Worm (Caenorhabditis elegans) whole organism, L3 larva: ENCODE results near the gene ZC504.1.
A peak's percentile ranks its signal among the peaks of the same experiment; 100 is the strongest.

Experiments used
- R02D3.7 ChIP-seq: fragments of 150-350 bp; optimal IDR thresholded peaks from 2 replicates; lab custom pipeline; 2014; ENCODE audit warnings: missing biosample characterization, missing genetic modification characterization
- ZK546.5 ChIP-seq: sonication (generic microtip); optimal IDR thresholded peaks from 2 replicates; lab custom pipeline; 2017; ENCODE audit warnings: missing biosample characterization, missing genetic modification characterization
- aly-2 ChIP-seq: fragments of 150-350 bp; optimal IDR thresholded peaks from 2 replicates; lab custom pipeline; 2014; ENCODE audit warnings: missing biosample characterization, missing genetic modification characterization
- ama-1 ChIP-seq: fragments of 150-350 bp; optimal IDR thresholded peaks from 2 replicates; lab custom pipeline; 2018
- ceh-16 ChIP-seq: sonication (generic microtip); optimal IDR thresholded peaks from 2 replicates; lab custom pipeline; 2017; ENCODE audit warnings: missing biosample characterization, missing genetic modification characterization
- ceh-28 ChIP-seq: fragments of 150-350 bp; optimal IDR thresholded peaks from 2 replicates; lab custom pipeline; 2014; ENCODE audit warnings: missing biosample characterization, missing genetic modification reagents, missing genetic modification characterization
- ceh-82 ChIP-seq: fragments of 150-350 bp; optimal IDR thresholded peaks from 2 replicates; lab custom pipeline; 2014; ENCODE audit warnings: missing biosample characterization, missing genetic modification characterization
- ceh-9 ChIP-seq: sonication (generic microtip); optimal IDR thresholded peaks from 2 replicates; lab custom pipeline; 2018; ENCODE audit warnings: missing biosample characterization, missing genetic modification characterization
- daf-12 ChIP-seq: fragments of 150-350 bp; optimal IDR thresholded peaks from 2 replicates; lab custom pipeline; 2014; ENCODE audit warnings: missing biosample characterization, missing genetic modification reagents, missing genetic modification characterization
- egl-27 ChIP-seq: sonication (generic microtip); optimal IDR thresholded peaks from 4 replicates; lab custom pipeline; 2017; ENCODE audit warnings: missing biosample characterization, missing genetic modification reagents, missing genetic modification characterization
- egl-5 ChIP-seq: fragments of 150-350 bp; optimal IDR thresholded peaks from 2 replicates; lab custom pipeline; 2017; ENCODE audit warnings: missing biosample characterization, missing genetic modification reagents, missing genetic modification characterization, inconsistent platforms
- elt-1 ChIP-seq: fragments of 150-350 bp; optimal IDR thresholded peaks from 2 replicates; lab custom pipeline; 2014; ENCODE audit warnings: missing biosample characterization, missing genetic modification characterization
- elt-2 ChIP-seq: sonication (generic microtip); optimal IDR thresholded peaks from 2 replicates; lab custom pipeline; 2016; ENCODE audit warnings: missing genetic modification reagents, mild to moderate bottlenecking, missing genetic modification characterization, missing compliant biosample characterization
- elt-3 ChIP-seq, 3 experiments: fragments of 150-350 bp in 1 of 3; sonication (generic microtip) in 2 of 3; optimal IDR thresholded peaks; 2 replicates in 2 of 3; 4 replicates in 1 of 3; lab custom pipeline; 2014 to 2017; ENCODE audit warnings: missing biosample characterization in 3 of 3, missing genetic modification characterization in 3 of 3
- eor-1 ChIP-seq, 2 experiments: fragments of 150-350 bp; optimal IDR thresholded peaks; 2 replicates each; lab custom pipeline; 2014 to 2018; ENCODE audit warnings: missing biosample characterization in 2 of 2, missing genetic modification characterization in 2 of 2
- fkh-10 ChIP-seq: sonication (generic microtip); optimal IDR thresholded peaks from 2 replicates; lab custom pipeline; 2017; ENCODE audit warnings: missing biosample characterization, missing genetic modification reagents, missing genetic modification characterization
- fkh-2 ChIP-seq: fragments of 150-350 bp; optimal IDR thresholded peaks from 2 replicates; lab custom pipeline; 2014; ENCODE audit warnings: missing biosample characterization, missing genetic modification reagents, missing genetic modification characterization
- fos-1 ChIP-seq: fragments of 150-350 bp; optimal IDR thresholded peaks from 2 replicates; lab custom pipeline; 2014; ENCODE audit warnings: missing biosample characterization, missing genetic modification characterization
- hmg-11 ChIP-seq: sonication (generic microtip); optimal IDR thresholded peaks from 2 replicates; lab custom pipeline; 2016; ENCODE audit warnings: missing genetic modification characterization, missing compliant biosample characterization
- jun-1 ChIP-seq: fragments of 150-350 bp; optimal IDR thresholded peaks from 2 replicates; lab custom pipeline; 2014; ENCODE audit warnings: missing biosample characterization, missing genetic modification reagents, missing genetic modification characterization
- lin-15B ChIP-seq: fragments of 150-350 bp; optimal IDR thresholded peaks from 2 replicates; lab custom pipeline; 2014; ENCODE audit warnings: missing biosample characterization, missing genetic modification characterization
- lin-39 ChIP-seq: fragments of 150-350 bp; optimal IDR thresholded peaks from 2 replicates; lab custom pipeline; 2018; ENCODE audit warnings: missing biosample characterization, missing genetic modification reagents, missing genetic modification characterization
- lsy-12 ChIP-seq: sonication (generic microtip); optimal IDR thresholded peaks from 2 replicates; lab custom pipeline; 2016; ENCODE audit warnings: mild to moderate bottlenecking, missing genetic modification characterization, missing compliant biosample characterization
- mdl-1 ChIP-seq: fragments of 150-350 bp; optimal IDR thresholded peaks from 2 replicates; lab custom pipeline; 2014; ENCODE audit warnings: missing biosample characterization, missing genetic modification characterization
- mml-1 ChIP-seq: fragments of 150-350 bp; sonication (generic microtip); optimal IDR thresholded peaks from 3 replicates; lab custom pipeline; 2014; ENCODE audit warnings: missing biosample characterization, missing genetic modification characterization
- nfya-1 ChIP-seq: sonication (generic microtip); optimal IDR thresholded peaks from 2 replicates; lab custom pipeline; 2017; ENCODE audit warnings: missing genetic modification characterization, mild to moderate bottlenecking, missing compliant biosample characterization, antibody characterized with exemption, moderate library complexity; ENCODE audit not compliant: insufficient read depth
- nhr-11 ChIP-seq: fragments of 150-350 bp; optimal IDR thresholded peaks from 2 replicates; lab custom pipeline; 2014; ENCODE audit warnings: missing biosample characterization, missing genetic modification characterization
- nhr-12 ChIP-seq: fragments of 150-350 bp; optimal IDR thresholded peaks from 2 replicates; lab custom pipeline; 2014; ENCODE audit warnings: missing biosample characterization, missing genetic modification characterization
- nhr-23 ChIP-seq: fragments of 150-350 bp; optimal IDR thresholded peaks from 2 replicates; lab custom pipeline; 2014; ENCODE audit warnings: missing biosample characterization, missing genetic modification reagents, missing genetic modification characterization
- nhr-237 ChIP-seq: fragments of 150-350 bp; optimal IDR thresholded peaks from 2 replicates; lab custom pipeline; 2014; ENCODE audit warnings: missing biosample characterization, missing genetic modification characterization
- nhr-25 ChIP-seq: sonication (generic microtip); optimal IDR thresholded peaks from 2 replicates; lab custom pipeline; 2017; ENCODE audit warnings: missing biosample characterization, missing genetic modification characterization
- nhr-28 ChIP-seq: fragments of 150-350 bp; optimal IDR thresholded peaks from 2 replicates; lab custom pipeline; 2014; ENCODE audit warnings: missing biosample characterization, missing genetic modification characterization
- nhr-43 ChIP-seq: sonication (generic microtip); optimal IDR thresholded peaks from 2 replicates; lab custom pipeline; 2016; ENCODE audit warnings: mild to moderate bottlenecking, missing genetic modification characterization, missing compliant biosample characterization; ENCODE audit not compliant: poor library complexity, severe bottlenecking
- nhr-67 ChIP-seq: fragments of 150-350 bp; optimal IDR thresholded peaks from 2 replicates; lab custom pipeline; 2014; ENCODE audit warnings: missing biosample characterization, missing genetic modification characterization
- nhr-76 ChIP-seq: fragments of 150-350 bp; sonication (generic microtip); optimal IDR thresholded peaks from 5 replicates; lab custom pipeline; 2014; ENCODE audit warnings: missing biosample characterization, missing genetic modification characterization
- nhr-77 ChIP-seq: fragments of 150-350 bp; optimal IDR thresholded peaks from 2 replicates; lab custom pipeline; 2014; ENCODE audit warnings: missing biosample characterization, missing genetic modification characterization
- pha-4 ChIP-seq: fragments of 150-350 bp; optimal IDR thresholded peaks from 2 replicates; lab custom pipeline; 2014; ENCODE audit warnings: missing biosample characterization, missing genetic modification reagents, missing genetic modification characterization
- pqm-1 ChIP-seq: fragments of 150-350 bp; optimal IDR thresholded peaks from 2 replicates; lab custom pipeline; 2017; ENCODE audit warnings: missing biosample characterization, missing genetic modification characterization, inconsistent platforms
- sea-2 ChIP-seq: fragments of 150-350 bp; sonication (generic microtip); optimal IDR thresholded peaks from 4 replicates; lab custom pipeline; 2014; ENCODE audit warnings: missing biosample characterization, missing genetic modification reagents, missing genetic modification characterization
- skn-1 ChIP-seq: fragments of 150-350 bp; optimal IDR thresholded peaks from 2 replicates; lab custom pipeline; 2014; ENCODE audit warnings: missing biosample characterization, missing genetic modification characterization
- snpc-4 ChIP-seq: fragments of 150-350 bp; optimal IDR thresholded peaks from 2 replicates; lab custom pipeline; 2014; ENCODE audit warnings: missing biosample characterization, missing genetic modification characterization
- tbx-2 ChIP-seq: sonication (generic microtip); optimal IDR thresholded peaks from 2 replicates; lab custom pipeline; 2016; ENCODE audit warnings: mild to moderate bottlenecking, missing genetic modification characterization, missing compliant biosample characterization
- unc-39 ChIP-seq: sonication (generic microtip); optimal IDR thresholded peaks from 4 replicates; lab custom pipeline; 2017; ENCODE audit warnings: missing biosample characterization, missing genetic modification characterization
- unc-62 ChIP-seq: fragments of 150-350 bp; sonication (generic microtip); optimal IDR thresholded peaks from 4 replicates; lab custom pipeline; 2014; ENCODE audit warnings: missing biosample characterization, missing genetic modification reagents, missing genetic modification characterization
- zag-1 ChIP-seq: fragments of 150-350 bp; optimal IDR thresholded peaks from 2 replicates; lab custom pipeline; 2014; ENCODE audit warnings: missing biosample characterization, missing genetic modification characterization
- ztf-11 ChIP-seq: fragments of 150-350 bp; optimal IDR thresholded peaks from 2 replicates; lab custom pipeline; 2014; ENCODE audit warnings: missing biosample characterization, missing genetic modification characterization
- ztf-4 ChIP-seq: fragments of 150-350 bp; optimal IDR thresholded peaks from 2 replicates; lab custom pipeline; 2014; ENCODE audit warnings: missing biosample characterization, missing genetic modification characterization

Gene ZC504.1

DNA sequence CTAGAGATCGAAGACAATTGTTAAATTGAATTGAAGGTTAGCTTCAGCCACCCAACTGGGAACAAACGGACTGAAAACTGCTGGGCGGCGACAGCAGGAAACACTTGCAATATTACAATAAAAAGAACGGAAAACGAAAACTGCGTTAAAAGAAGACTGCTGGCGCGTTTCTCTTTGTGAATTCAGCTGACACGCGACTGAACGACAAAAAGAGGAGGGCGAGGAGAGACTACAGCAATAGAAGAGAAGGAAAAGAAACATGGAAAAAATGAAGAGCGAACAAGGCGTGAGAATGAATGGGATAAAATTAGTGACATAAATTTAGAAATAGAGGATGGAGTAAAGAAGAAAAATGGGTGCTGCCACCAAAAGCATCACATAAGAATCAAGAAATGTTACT lies 29.3 kb upstream of the ZC504.1 start:
- TF ChIP-seq pha-4 (tag; lab: Kevin White, UChicago) (peak; percentile 89), ztf-4 (peak; percentile 1), unc-39 (no peak), pqm-1 (tag; lab: Kevin White, UChicago) (peak; percentile 62), nfya-1 (tag; lab: Kevin White, UChicago) (peak; percentile 91), nhr-237 (tag; lab: Kevin White, UChicago) (no peak), mml-1 (tag; lab: Kevin White, UChicago) (no peak), nhr-67 (tag; lab: Kevin White, UChicago) (no peak), fos-1 (tag; lab: Kevin White, UChicago) (no peak), ama-1 (lab: Kevin White, UChicago) (peak; percentile 39), nhr-12 (tag; lab: Kevin White, UChicago) (no peak), ztf-11 (tag; lab: Kevin White, UChicago) (no peak), ceh-28 (tag; lab: Kevin White, UChicago) (peak; percentile 73), elt-3 (tag; optimal IDR thresholded peaks at IDR 0.05; lab: Kevin White, UChicago) (no peak), nhr-25 (tag; lab: Kevin White, UChicago) (peak; percentile 97), lin-15B (peak; percentile 68), nhr-28 (tag; lab: Kevin White, UChicago) (no peak), hmg-11 (tag; lab: Kevin White, UChicago) (peak; percentile 91), elt-1 (tag; lab: Kevin White, UChicago) (peak; percentile 5), zag-1 (no peak), nhr-43 (tag; lab: Kevin White, UChicago) (peak; percentile 81), nhr-11 (tag; lab: Kevin White, UChicago) (no peak), unc-62 (no peak), aly-2 (no peak), fkh-10 (GFP tag; lab: Kevin White, UChicago) (peak; percentile 69), R02D3.7 (peak; percentile 32), mdl-1 (tag; lab: Kevin White, UChicago) (peak; percentile 82), eor-1 (tag; optimal IDR thresholded peaks at IDR 0.05; lab: Kevin White, UChicago) (no peak), daf-12 (tag; lab: Kevin White, UChicago) (no peak), lsy-12 (tag; lab: Kevin White, UChicago) (peak; percentile 83), elt-2 (peak; percentile 65), ceh-9 (no peak), tbx-2 (peak; percentile 72), nhr-77 (tag; lab: Kevin White, UChicago) (no peak), nhr-23 (tag; lab: Kevin White, UChicago) (peak; percentile 98), sea-2 (GFP tag; lab: Kevin White, UChicago) (no peak), lin-39 (tag; lab: Kevin White, UChicago) (peak; percentile 57), ZK546.5 (no peak), fkh-2 (tag; lab: Kevin White, UChicago) (no peak), skn-1 (tag; lab: Kevin White, UChicago) (peak; percentile 61), snpc-4 (tag; lab: Kevin White, UChicago) (peak; percentile 83), jun-1 (tag; lab: Kevin White, UChicago) (peak; percentile 86), ceh-16 (no peak), egl-5 (tag; lab: Kevin White, UChicago) (peak; percentile 88), egl-27 (tag; lab: Kevin White, UChicago) (peak; percentile 46), nhr-76 (tag; lab: Kevin White, UChicago) (no peak), ceh-82 (peak; percentile 53)
- TF ChIP-seq, all 47 proteins: peak for 25
